Worm (Caenorhabditis elegans): ENCODE results near the gene grsp-3.

The grsp-3 gene

DNA sequence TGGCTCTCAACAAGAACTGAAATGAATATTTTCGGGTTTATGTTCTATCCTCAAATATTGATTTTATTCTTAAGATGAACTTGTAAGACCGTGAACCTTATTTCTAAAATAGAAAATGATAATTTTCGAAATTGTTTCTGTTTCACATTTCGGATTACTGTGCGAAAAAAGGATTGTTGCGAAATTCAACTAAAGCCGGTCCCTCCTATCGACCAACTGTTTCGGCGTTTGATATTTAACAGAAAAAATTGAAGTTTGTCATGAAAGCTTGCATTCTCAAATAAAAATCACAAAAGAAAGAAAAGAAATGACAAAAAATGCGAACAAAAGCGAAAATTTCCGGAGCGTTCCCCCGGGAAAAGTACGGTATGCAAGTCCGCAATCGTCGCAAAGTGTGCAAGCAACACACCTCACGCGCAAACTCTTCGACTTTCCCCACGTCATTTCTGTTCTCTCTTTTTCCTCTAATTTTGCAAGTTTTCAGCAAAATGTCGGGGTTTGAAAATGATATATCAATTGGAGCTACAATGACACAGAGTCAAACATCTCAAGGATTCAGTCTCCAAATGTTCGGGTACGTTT lies 17.4 kb upstream of the grsp-3 start, which contains the start of gene C34D4.4:
Gene C34D4.4, plus strand, starts transcription at position 342 of the 582 bp plus-strand sequence.
- TF ChIP-seq lsy-2 (tag; optimal IDR thresholded peaks at IDR 0.05) (peak; percentile 94), lin-13 (tag; optimal IDR thresholded peaks at IDR 0.05) (peak; percentile 8), nhr-12 (tag; optimal IDR thresholded peaks at IDR 0.05) (no peak), ceh-43 (GFP tag; optimal IDR thresholded peaks at IDR 0.05) (no peak), ceh-83 (GFP tag; optimal IDR thresholded peaks at IDR 0.05) (no peak), cnd-1 (tag; optimal IDR thresholded peaks at IDR 0.05) (no peak), mls-2 (tag; optimal IDR thresholded peaks at IDR 0.05) (no peak), nhr-28 (tag; optimal IDR thresholded peaks at IDR 0.05) (no peak), tbx-8 (GFP tag; optimal IDR thresholded peaks at IDR 0.05) (no peak), unc-120 (tag; optimal IDR thresholded peaks at IDR 0.05; ENCODE audit: poor library complexity, severe bottlenecking) (no peak), lin-32 (GFP tag; optimal IDR thresholded peaks at IDR 0.05) (no peak), nhr-2 (tag; optimal IDR thresholded peaks at IDR 0.05) (no peak)

ce11 chrIV:7147722-7148121 lies 16.0 kb upstream of the grsp-3 start:
- TF ChIP-seq cnd-1 (tag; optimal IDR thresholded peaks at IDR 0.05) = no peak
- peak; percentile 21 for TF ChIP-seq ces-1 (GFP tag; optimal IDR thresholded peaks at IDR 0.05)

DNA sequence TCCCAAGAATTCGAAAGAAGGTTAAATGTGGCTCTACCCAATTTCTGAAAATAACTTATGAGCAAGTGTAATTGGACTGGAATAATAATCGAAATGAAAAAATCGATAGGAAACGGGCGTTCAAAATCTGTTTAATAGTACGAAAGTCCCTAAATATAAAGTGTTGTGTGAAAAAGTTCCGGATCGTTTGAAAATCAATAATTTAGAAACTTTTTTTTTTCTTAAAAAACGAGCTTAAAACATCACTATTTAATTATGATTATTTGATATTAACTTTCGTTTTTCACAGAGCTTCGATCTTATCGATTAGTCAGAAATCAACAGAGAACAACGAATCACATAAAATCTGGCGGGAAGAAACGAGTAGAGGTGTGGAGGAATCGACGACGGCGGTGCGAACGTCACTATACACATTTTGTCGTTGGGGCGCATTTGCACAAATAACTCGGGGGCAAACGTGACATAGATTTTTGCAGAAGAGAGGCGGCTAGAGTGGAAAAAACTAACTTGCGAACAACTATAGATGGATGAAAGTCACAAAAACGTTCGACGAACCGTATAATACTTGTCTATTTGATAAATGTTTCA lies 13.0 kb upstream of the grsp-3 start, which contains the start of gene hecd-1:
Gene hecd-1, minus strand, starts transcription at position 51 of the 588 bp plus-strand sequence.
- TF ChIP-seq nhr-12 (tag; optimal IDR thresholded peaks at IDR 0.05) (no peak), nhr-76 (tag; optimal IDR thresholded peaks at IDR 0.05) (no peak), lin-13 (tag; optimal IDR thresholded peaks at IDR 0.05) (no peak)

ce11 chrIV:7139143-7139542 lies 7.4 kb upstream of the grsp-3 start:
- TF ChIP-seq sem-2 (GFP tag; optimal IDR thresholded peaks at IDR 0.05) = no peak
- no peak for TF ChIP-seq mls-2 (tag; optimal IDR thresholded peaks at IDR 0.05)
- TF ChIP-seq nhr-12 (tag; optimal IDR thresholded peaks at IDR 0.05) = no peak
- TF ChIP-seq drap-1 (GFP tag; optimal IDR thresholded peaks at IDR 0.05) = no peak
- TF ChIP-seq unc-120 (tag; optimal IDR thresholded peaks at IDR 0.05; ENCODE audit: poor library complexity, severe bottlenecking) = no peak
- TF ChIP-seq snpc-4 (tag; optimal IDR thresholded peaks at IDR 0.05) = no peak
- TF ChIP-seq ceh-43 (GFP tag; optimal IDR thresholded peaks at IDR 0.05) = no peak
- no peak for TF ChIP-seq unc-39 (tag; optimal IDR thresholded peaks at IDR 0.05)
- TF ChIP-seq cnd-1 (tag; optimal IDR thresholded peaks at IDR 0.05) = no peak
- TF ChIP-seq nhr-2 (tag; optimal IDR thresholded peaks at IDR 0.05) = no peak
- no peak for TF ChIP-seq nhr-28 (tag; optimal IDR thresholded peaks at IDR 0.05)
- no peak for TF ChIP-seq hlh-1 (tag; optimal IDR thresholded peaks at IDR 0.05)
- no peak for TF ChIP-seq flh-1 (GFP tag; optimal IDR thresholded peaks at IDR 0.05)
- TF ChIP-seq elt-1 (tag; optimal IDR thresholded peaks at IDR 0.05; ENCODE audit: borderline replicate concordance, insufficient read depth) = no peak

DNA sequence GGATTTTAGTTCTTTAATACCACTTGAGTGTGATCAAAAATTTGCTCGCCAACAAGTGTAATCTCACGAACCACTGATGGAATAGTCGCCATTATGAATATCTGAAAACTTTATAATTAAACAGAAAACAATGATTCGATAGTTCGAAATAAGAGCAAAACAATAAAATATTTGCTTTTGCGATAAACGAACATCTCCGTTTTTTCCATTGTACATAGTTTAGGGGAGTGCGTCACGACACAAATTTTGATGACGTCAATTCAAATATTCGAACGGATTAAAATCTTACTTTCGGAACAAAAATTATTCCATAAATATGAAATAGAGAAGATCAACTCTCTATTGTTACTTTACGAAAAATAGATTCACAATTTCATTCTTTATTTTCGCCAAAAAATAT lies 2.3 kb upstream of the grsp-3 start, which contains the start of gene mutd-1:
Gene mutd-1, minus strand, starts transcription at position 101 of the 400 bp plus-strand sequence.
- TF ChIP-seq snpc-4 (tag; optimal IDR thresholded peaks at IDR 0.05) (no peak), nhr-28 (tag; optimal IDR thresholded peaks at IDR 0.05) (no peak), elt-1 (tag; optimal IDR thresholded peaks at IDR 0.05; ENCODE audit: borderline replicate concordance, insufficient read depth) (no peak), mep-1 (tag; optimal IDR thresholded peaks at IDR 0.05) (no peak), ham-2 (GFP tag; optimal IDR thresholded peaks at IDR 0.05) (no peak), nhr-237 (tag; optimal IDR thresholded peaks at IDR 0.05) (no peak), mab-5 (tag; optimal IDR thresholded peaks at IDR 0.05) (no peak), blmp-1 (tag; optimal IDR thresholded peaks at IDR 0.05) (no peak), zip-8 (tag; optimal IDR thresholded peaks at IDR 0.05) (no peak), drap-1 (GFP tag; optimal IDR thresholded peaks at IDR 0.05) (no peak), cnd-1 (tag; optimal IDR thresholded peaks at IDR 0.05) (no peak), bed-3 (GFP tag; optimal IDR thresholded peaks at IDR 0.05) (no peak)

DNA sequence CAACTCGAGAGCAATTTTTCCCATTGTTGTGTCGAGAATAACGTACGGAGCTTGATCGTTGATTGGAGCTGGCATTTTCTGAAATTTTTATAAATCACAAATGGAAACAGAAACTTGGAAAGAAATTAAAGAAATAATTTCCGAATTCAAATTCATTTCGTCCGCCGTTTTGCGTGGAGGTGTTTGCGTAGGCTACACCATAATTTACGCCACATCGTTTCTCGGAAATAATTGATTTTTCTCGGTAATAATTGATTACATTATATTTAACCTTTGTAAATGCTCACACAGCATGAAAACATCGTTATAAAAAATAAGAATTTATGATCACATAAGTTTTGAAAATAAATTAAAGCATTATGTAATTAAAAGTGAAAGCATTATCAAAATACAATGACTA lies 1.4 kb upstream of the grsp-3 start, which contains the start of gene cyn-12:
Gene cyn-12, minus strand, starts transcription at position 78 of the 400 bp plus-strand sequence.
- TF ChIP-seq ceh-83 (GFP tag; optimal IDR thresholded peaks at IDR 0.05) = peak; percentile 5
- TF ChIP-seq lin-13 (tag; optimal IDR thresholded peaks at IDR 0.05) = no peak
- TF ChIP-seq nhr-237 (tag; optimal IDR thresholded peaks at IDR 0.05) = no peak
- no peak for TF ChIP-seq cnd-1 (tag; optimal IDR thresholded peaks at IDR 0.05)
- no peak for TF ChIP-seq pha-4 (tag; optimal IDR thresholded peaks at IDR 0.05)
- TF ChIP-seq mab-5 (tag; optimal IDR thresholded peaks at IDR 0.05) = no peak
- no peak for TF ChIP-seq snpc-4 (tag; optimal IDR thresholded peaks at IDR 0.05)
- no peak for TF ChIP-seq lsy-2 (tag; optimal IDR thresholded peaks at IDR 0.05)
- peak; percentile 92 for TF ChIP-seq ces-1 (GFP tag; optimal IDR thresholded peaks at IDR 0.05)
- TF ChIP-seq elt-1 (tag; optimal IDR thresholded peaks at IDR 0.05; ENCODE audit: borderline replicate concordance, insufficient read depth) = no peak
- no peak for TF ChIP-seq drap-1 (GFP tag; optimal IDR thresholded peaks at IDR 0.05)
